Fruit fly (Drosophila melanogaster) whole organism, embryonic: ENCODE measurements around the gene CG10333.
A peak's percentile ranks its signal among the peaks of the same experiment; 100 is the strongest.

Source experiments
- ATbp ChIP-seq: fragments of 200-800 bp; sonication (Bioruptor generic); optimal IDR thresholded peaks from 2 replicates; lab custom pipeline; 2017; ENCODE audit warnings: missing biosample characterization, mild to moderate bottlenecking, missing genetic modification characterization, missing genetic modification reagents
- Adf1 ChIP-seq: fragments of 200-800 bp; sonication (Bioruptor generic); IDR thresholded peaks from 2 replicates; pipeline ENCODE4 v1.3.6; 2022; ENCODE audit warnings: missing biosample characterization, missing genetic modification characterization
- Atf3 ChIP-seq: fragments of 200-800 bp; sonication (Bioruptor generic); optimal IDR thresholded peaks from 3 replicates; lab custom pipeline; 2016; ENCODE audit warnings: missing biosample characterization, missing genetic modification characterization
- Bgb ChIP-seq: fragments of 200-800 bp; sonication (Bioruptor generic); IDR thresholded peaks from 2 replicates; pipeline ENCODE4 v1.3.6; 2022; ENCODE audit warnings: missing biosample characterization, missing genetic modification characterization; ENCODE audit not compliant: partially characterized antibody
- CG10267 ChIP-seq: fragments of 200-800 bp; sonication (Bioruptor generic); optimal IDR thresholded peaks from 2 replicates; lab custom pipeline; 2018; ENCODE audit warnings: missing biosample characterization, mild to moderate bottlenecking, missing genetic modification characterization, moderate library complexity
- CG10321 ChIP-seq: fragments of 200-800 bp; sonication (Bioruptor generic); IDR thresholded peaks from 2 replicates; pipeline ENCODE4 v1.3.6; 2022; ENCODE audit warnings: missing biosample characterization, missing genetic modification characterization
- CG11456 ChIP-seq: fragments of 200-800 bp; sonication (Bioruptor generic); IDR thresholded peaks from 3 replicates; pipeline ENCODE4 v1.3.6; 2022; ENCODE audit warnings: missing biosample characterization, missing genetic modification characterization
- CG11696 ChIP-seq: fragments of 200-800 bp; sonication (Bioruptor generic); IDR thresholded peaks from 2 replicates; pipeline ENCODE4 v1.3.6; 2022; ENCODE audit warnings: missing biosample characterization, missing genetic modification characterization
- CG12219 ChIP-seq: fragments of 200-800 bp; sonication (Bioruptor generic); optimal IDR thresholded peaks from 3 replicates; lab custom pipeline; 2018; ENCODE audit warnings: missing biosample characterization, mild to moderate bottlenecking, missing genetic modification characterization
- CG14441 ChIP-seq: fragments of 200-800 bp; sonication (Bioruptor generic); IDR thresholded peaks from 2 replicates; pipeline ENCODE4 v1.3.6; 2022; ENCODE audit warnings: missing biosample characterization, missing genetic modification characterization
- CG14965 ChIP-seq: fragments of 200-800 bp; sonication (Bioruptor generic); optimal IDR thresholded peaks from 2 replicates; lab custom pipeline; 2016; ENCODE audit warnings: missing biosample characterization, missing genetic modification characterization, borderline replicate concordance
- CG15269 ChIP-seq: fragments of 200-800 bp; sonication (Bioruptor generic); optimal IDR thresholded peaks from 2 replicates; lab custom pipeline; 2018; ENCODE audit warnings: missing biosample characterization, mild to moderate bottlenecking, missing genetic modification characterization, moderate library complexity
- CG16813 ChIP-seq: fragments of 200-800 bp; sonication (Bioruptor generic); IDR thresholded peaks from 3 replicates; pipeline ENCODE4 v1.3.6; 2022; ENCODE audit warnings: missing biosample characterization, missing genetic modification characterization; ENCODE audit not compliant: partially characterized antibody
- CG17359 ChIP-seq: fragments of 200-800 bp; sonication (Bioruptor generic); optimal IDR thresholded peaks from 3 replicates; lab custom pipeline; 2018; ENCODE audit warnings: missing biosample characterization, mild to moderate bottlenecking, missing genetic modification characterization, moderate library complexity
- CG2712 ChIP-seq: fragments of 200-800 bp; optimal IDR thresholded peaks from 3 replicates; lab custom pipeline; 2019; ENCODE audit warnings: missing biosample characterization, mild to moderate bottlenecking, missing genetic modification characterization, moderate library complexity
- CG2875 ChIP-seq: fragments of 200-800 bp; sonication (Bioruptor generic); optimal IDR thresholded peaks from 2 replicates; lab custom pipeline; 2017; ENCODE audit warnings: missing biosample characterization, mild to moderate bottlenecking, missing genetic modification characterization, missing genetic modification reagents
- CG3163 ChIP-seq: fragments of 200-800 bp; sonication (Bioruptor generic); optimal IDR thresholded peaks from 3 replicates; lab custom pipeline; 2016; ENCODE audit warnings: missing biosample characterization, missing genetic modification characterization
- CG6254 ChIP-seq: fragments of 200-800 bp; sonication (Bioruptor generic); optimal IDR thresholded peaks from 3 replicates; lab custom pipeline; 2017; ENCODE audit warnings: mild to moderate bottlenecking, missing biosample characterization, missing genetic modification reagents, missing genetic modification characterization
- CG9437 ChIP-seq: fragments of 200-800 bp; sonication (Bioruptor generic); optimal IDR thresholded peaks from 2 replicates; lab custom pipeline; 2018; ENCODE audit warnings: missing biosample characterization, mild to moderate bottlenecking, missing genetic modification characterization
- CG9876 ChIP-seq: fragments of 200-800 bp; sonication (Bioruptor generic); optimal IDR thresholded peaks from 2 replicates; lab custom pipeline; 2016; ENCODE audit warnings: missing biosample characterization, missing genetic modification characterization
- CTCF ChIP-seq: fragments of 200-800 bp; sonication (Bioruptor generic); optimal IDR thresholded peaks from 2 replicates; lab custom pipeline; 2017; ENCODE audit warnings: missing biosample characterization, mild to moderate bottlenecking, missing genetic modification characterization, moderate library complexity
- Dip2 ChIP-seq: fragments of 200-800 bp; sonication (Bioruptor generic); IDR thresholded peaks from 2 replicates; pipeline ENCODE4 v1.3.6; 2022; ENCODE audit warnings: missing biosample characterization, missing genetic modification characterization
- Doc2 ChIP-seq: fragments of 200-800 bp; sonication (Bioruptor generic); IDR thresholded peaks from 2 replicates; pipeline ENCODE4 v1.3.6; 2022; ENCODE audit warnings: missing biosample characterization, missing genetic modification characterization
- Dref ChIP-seq: fragments of 200-800 bp; sonication (Bioruptor generic); IDR thresholded peaks from 2 replicates; pipeline ENCODE4 v1.3.6; 2022; ENCODE audit warnings: missing biosample characterization, missing genetic modification characterization
- Elba2 ChIP-seq: fragments of 200-800 bp; sonication (Bioruptor generic); optimal IDR thresholded peaks from 3 replicates; lab custom pipeline; 2016; ENCODE audit warnings: missing biosample characterization, missing genetic modification characterization
- Hsf ChIP-seq: fragments of 200-800 bp; sonication (Bioruptor generic); optimal IDR thresholded peaks from 3 replicates; lab custom pipeline; 2016; ENCODE audit warnings: missing biosample characterization, missing genetic modification characterization
- Opbp ChIP-seq: fragments of 200-800 bp; sonication (Bioruptor generic); IDR thresholded peaks from 3 replicates; pipeline ENCODE4 v1.3.6; 2022; ENCODE audit warnings: missing biosample characterization, missing genetic modification characterization; ENCODE audit not compliant: partially characterized antibody
- Sin3A ChIP-seq: fragments of >200 bp; optimal IDR thresholded peaks from 2 replicates; lab custom pipeline; 2018
- al ChIP-seq: fragments of 200-800 bp; sonication (Bioruptor generic); IDR thresholded peaks from 2 replicates; pipeline ENCODE4 v1.3.6; 2022; ENCODE audit warnings: missing biosample characterization, missing genetic modification characterization
- chif ChIP-seq, 2 experiments: fragments of 200-800 bp; sonication (Bioruptor generic); optimal IDR thresholded peaks; 3 replicates each; lab custom pipeline; 2016; ENCODE audit warnings: missing biosample characterization in 2 of 2, missing genetic modification characterization in 2 of 2
- corto ChIP-seq: fragments of 200-800 bp; sonication (Bioruptor generic); optimal IDR thresholded peaks from 2 replicates; lab custom pipeline; 2016; ENCODE audit warnings: missing biosample characterization, mild to moderate bottlenecking, missing genetic modification characterization, moderate library complexity
- dimm ChIP-seq: fragments of 200-800 bp; sonication (Bioruptor generic); IDR thresholded peaks from 2 replicates; pipeline ENCODE4 v1.3.6; 2022; ENCODE audit warnings: missing biosample characterization, missing genetic modification characterization
- dm ChIP-seq: fragments of 200-800 bp; sonication (Bioruptor generic); optimal IDR thresholded peaks from 3 replicates; lab custom pipeline; 2016; ENCODE audit warnings: missing biosample characterization, missing genetic modification characterization
- dmrt11E ChIP-seq: fragments of 200-800 bp; sonication (Bioruptor generic); optimal IDR thresholded peaks from 3 replicates; lab custom pipeline; 2018; ENCODE audit warnings: missing biosample characterization, mild to moderate bottlenecking, missing genetic modification characterization, moderate library complexity
- dmrt99B ChIP-seq: fragments of 200-800 bp; sonication (Bioruptor generic); optimal IDR thresholded peaks from 2 replicates; lab custom pipeline; 2018; ENCODE audit warnings: missing biosample characterization, mild to moderate bottlenecking, missing genetic modification characterization, moderate library complexity
- exex ChIP-seq: fragments of 200-800 bp; sonication (Bioruptor generic); optimal IDR thresholded peaks from 4 replicates; lab custom pipeline; 2018; ENCODE audit warnings: missing biosample characterization, mild to moderate bottlenecking, missing genetic modification characterization, moderate library complexity
- fd96Cb ChIP-seq: fragments of 200-800 bp; sonication (Bioruptor generic); optimal IDR thresholded peaks from 2 replicates; lab custom pipeline; 2018; ENCODE audit warnings: missing biosample characterization, mild to moderate bottlenecking, missing genetic modification characterization, moderate library complexity
- ftz-f1 ChIP-seq: fragments of 200-800 bp; sonication (Bioruptor generic); optimal IDR thresholded peaks from 2 replicates; lab custom pipeline; 2016; ENCODE audit warnings: missing biosample characterization, missing genetic modification characterization
- gsb ChIP-seq: fragments of 200-800 bp; sonication (Bioruptor generic); IDR thresholded peaks from 2 replicates; pipeline ENCODE4 v1.3.6; 2022; ENCODE audit warnings: missing biosample characterization, missing genetic modification characterization
- jumu ChIP-seq: fragments of 200-800 bp; sonication (Bioruptor generic); optimal IDR thresholded peaks from 3 replicates; lab custom pipeline; 2016; ENCODE audit warnings: missing biosample characterization, missing genetic modification characterization
- mam ChIP-seq: fragments of 200-800 bp; sonication (Bioruptor generic); optimal IDR thresholded peaks from 3 replicates; lab custom pipeline; 2016; ENCODE audit warnings: missing biosample characterization, missing genetic modification characterization
- pan ChIP-seq, 4 experiments: fragments of >200 bp in 3 of 4; fragments of 200-800 bp in 1 of 4; sonication (Bioruptor generic) in 1 of 4; optimal IDR thresholded peaks in 3 of 4; IDR thresholded peaks in 1 of 4; 2 replicates each; pipeline versions ENCODE4 v1.3.6 to Lab custom; 2017 to 2022; ENCODE audit warnings: missing biosample characterization in 2 of 4, missing genetic modification characterization in 2 of 4, mixed read lengths in 1 of 4
- peb ChIP-seq: fragments of 200-800 bp; sonication (Bioruptor generic); IDR thresholded peaks from 2 replicates; pipeline ENCODE4 v1.3.6; 2022; ENCODE audit warnings: missing biosample characterization, missing genetic modification characterization
- pros ChIP-seq: fragments of 200-800 bp; sonication (Bioruptor generic); optimal IDR thresholded peaks from 3 replicates; lab custom pipeline; 2019; ENCODE audit warnings: missing biosample characterization, mild to moderate bottlenecking, missing genetic modification characterization, moderate library complexity
- pum ChIP-seq: fragments of 200-800 bp; sonication (Bioruptor generic); optimal IDR thresholded peaks from 2 replicates; lab custom pipeline; 2016; ENCODE audit warnings: missing biosample characterization, missing genetic modification characterization
- sens-2 ChIP-seq: fragments of 200-800 bp; sonication (Bioruptor generic); IDR thresholded peaks from 2 replicates; pipeline ENCODE4 v1.3.6; 2022; ENCODE audit warnings: missing biosample characterization, missing genetic modification characterization
- sim ChIP-seq: fragments of 200-800 bp; sonication (Bioruptor generic); IDR thresholded peaks from 2 replicates; pipeline ENCODE4 v1.3.6; 2022; ENCODE audit warnings: missing biosample characterization, missing genetic modification characterization
- sisA ChIP-seq: fragments of 200-800 bp; sonication (Bioruptor generic); IDR thresholded peaks from 2 replicates; pipeline ENCODE4 v1.3.6; 2022; ENCODE audit warnings: missing biosample characterization, missing genetic modification characterization
- tin ChIP-seq: fragments of 200-800 bp; sonication (Bioruptor generic); optimal IDR thresholded peaks from 3 replicates; lab custom pipeline; 2016; ENCODE audit warnings: missing biosample characterization, missing genetic modification characterization
- tx ChIP-seq: fragments of 200-800 bp; sonication (Bioruptor generic); optimal IDR thresholded peaks from 2 replicates; lab custom pipeline; 2016; ENCODE audit warnings: missing biosample characterization, missing genetic modification characterization
- wek ChIP-seq: fragments of 200-800 bp; sonication (Bioruptor generic); optimal IDR thresholded peaks from 3 replicates; lab custom pipeline; 2018; ENCODE audit warnings: missing biosample characterization, mild to moderate bottlenecking, missing genetic modification characterization, moderate library complexity
- z ChIP-seq: fragments of 200-800 bp; sonication (Bioruptor generic); IDR thresholded peaks from 3 replicates; pipeline ENCODE4 v1.3.6; 2022; ENCODE audit warnings: missing biosample characterization, missing genetic modification characterization

The CG10333 gene

DNA sequence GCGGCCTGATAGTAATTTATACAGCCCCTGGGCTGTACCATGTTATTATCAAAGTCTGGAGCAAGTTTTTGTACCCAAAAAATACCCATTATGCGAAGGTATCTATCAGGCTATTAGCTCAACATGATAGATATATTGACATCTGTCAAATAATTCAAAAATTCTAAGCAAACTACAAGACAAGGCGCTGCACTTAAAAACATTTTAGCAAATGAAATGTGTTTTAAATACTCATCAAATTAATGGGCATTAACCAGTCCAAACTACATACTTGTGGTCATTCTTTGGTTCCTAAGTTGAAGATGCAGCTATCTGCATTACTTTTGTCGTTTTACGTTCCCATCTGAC is 46.7 kb downstream of the CG10333 start (continued):
- TF ChIP-seq CG12219 (peak; percentile 43), pros (no peak), CG6254 (GFP tag; lab: Kevin White, UChicago) (peak; percentile 78), mam (peak; percentile 57), Atf3 (GFP tag; lab: Kevin White, UChicago) (peak; percentile 15), sisA (GFP tag; lab: Robert Waterston, UW) (peak; percentile 69), CG10267 (tag; lab: Kevin White, UChicago) (peak; percentile 69), gsb (0 out of 2 replicates have a peak, but pooled peaks have one; percentile 35), jumu (GFP tag; lab: Kevin White, UChicago) (peak; percentile 46), Sin3A (lab: Kevin White, UChicago) (no peak), CG10321 (GFP tag; lab: Robert Waterston, UW) (no peak), CG2712 (tag; lab: Kevin White, UChicago) (peak; percentile 93), exex (tag; lab: Kevin White, UChicago) (no peak), CG2875 (peak; percentile 69), Hsf (peak; percentile 32), corto (GFP tag; lab: Kevin White, UChicago) (peak; percentile 91), tin (GFP tag; lab: Kevin White, UChicago) (peak; percentile 58), sim (GFP tag; lab: Robert Waterston, UW) (0 out of 2 replicates have a peak, but pooled peaks have one; percentile 21), CG11456 (GFP tag; lab: Robert Waterston, UW) (peak; percentile 71; the same call in 2 of the 3 replicates), Dref (GFP tag; lab: Robert Waterston, UW) (no peak), Opbp (GFP tag; lab: Robert Waterston, UW) (no peak), CG15269 (peak; percentile 62), al (GFP tag; lab: Robert Waterston, UW) (no peak), CG9876 (GFP tag; lab: Kevin White, UChicago) (no peak), CG17359 (tag; lab: Kevin White, UChicago) (peak; percentile 83), Elba2 (GFP tag; lab: Kevin White, UChicago) (no peak), CG14965 (GFP tag; lab: Kevin White, UChicago) (peak; percentile 1), Doc2 (no peak), pan (optimal IDR thresholded peaks at IDR 0.05; lab: Kevin White, UChicago) (no peak), pan (GFP tag; optimal IDR thresholded peaks at IDR 0.05 in 1 of 2, IDR thresholded peaks at IDR 0.05 in 1 of 2) (peak in 1 of 2 experiments; percentile 72), CG14441 (GFP tag; lab: Robert Waterston, UW) (peak; percentile 67), dimm (peak; percentile 27; the same call in 1 of the 2 replicates), Dip2 (GFP tag; lab: Robert Waterston, UW) (no peak), CG16813 (GFP tag; lab: Robert Waterston, UW) (no peak), sens-2 (GFP tag; lab: Robert Waterston, UW) (peak; percentile 56; the same call in 1 of the 2 replicates), chif (GFP tag; optimal IDR thresholded peaks at IDR 0.05; lab: Kevin White, UChicago) (peak; percentile 42 to 80), dm (no peak), peb (GFP tag; lab: Robert Waterston, UW) (peak; percentile 82), z (peak; percentile 41; the same call in 1 of the 3 replicates), Bgb (GFP tag; lab: Robert Waterston, UW) (no peak), ATbp (GFP tag; lab: Kevin White, UChicago) (peak; percentile 21), fd96Cb (tag; lab: Kevin White, UChicago) (peak; percentile 79), pum (GFP tag; lab: Kevin White, UChicago) (no peak), CG3163 (GFP tag; lab: Kevin White, UChicago) (no peak), tx (GFP tag; lab: Kevin White, UChicago) (no peak), Adf1 (GFP tag; lab: Robert Waterston, UW) (no peak), dmrt11E (tag; lab: Kevin White, UChicago) (peak; percentile 70), CG11696 (GFP tag; lab: Robert Waterston, UW) (peak; percentile 60; the same call in 1 of the 2 replicates), dmrt99B (tag; lab: Kevin White, UChicago) (peak; percentile 73), ftz-f1 (no peak), wek (GFP tag; lab: Kevin White, UChicago) (no peak), CG9437 (GFP tag; lab: Kevin White, UChicago) (no peak), CTCF (GFP tag; lab: Kevin White, UChicago) (no peak)
